Worm (Caenorhabditis elegans) whole organism, late embryonic: Measurements from ENCODE around the gene C44C10.12.

Source experiments
- C08G9.2 ChIP-seq: sonication (generic microtip); optimal IDR thresholded peaks from 2 replicates; lab custom pipeline; 2016; ENCODE audit warnings: mild to moderate bottlenecking, missing genetic modification characterization, moderate library complexity, missing compliant biosample characterization
- K09A11.1 ChIP-seq: sonication (generic microtip); optimal IDR thresholded peaks from 2 replicates; lab custom pipeline; 2017; ENCODE audit warnings: antibody characterized with exemption, mild to moderate bottlenecking, missing genetic modification characterization, missing compliant biosample characterization; ENCODE audit not compliant: insufficient read depth
- T23F11.4 ChIP-seq: fragments of 200-800 bp; sonication (Bioruptor generic); optimal IDR thresholded peaks from 2 replicates; lab custom pipeline; 2018; ENCODE audit warnings: mild to moderate bottlenecking, missing genetic modification characterization, missing compliant biosample characterization
- ahr-1 ChIP-seq: sonication (generic microtip); optimal IDR thresholded peaks from 2 replicates; lab custom pipeline; 2016; ENCODE audit warnings: missing genetic modification characterization, missing compliant biosample characterization
- ceh-19 ChIP-seq: fragments of 200-800 bp; sonication (Bioruptor generic); optimal IDR thresholded peaks from 2 replicates; lab custom pipeline; 2018; ENCODE audit warnings: mild to moderate bottlenecking, missing genetic modification characterization, missing compliant biosample characterization
- ceh-2 ChIP-seq: sonication (generic microtip); optimal IDR thresholded peaks from 2 replicates; lab custom pipeline; 2016; ENCODE audit warnings: missing genotype, missing genetic modification characterization, missing compliant biosample characterization
- ceh-24 ChIP-seq: sonication (generic microtip); optimal IDR thresholded peaks from 2 replicates; lab custom pipeline; 2016; ENCODE audit warnings: mild to moderate bottlenecking, missing genetic modification characterization, missing compliant biosample characterization
- ceh-31 ChIP-seq: sonication (generic microtip); optimal IDR thresholded peaks from 2 replicates; lab custom pipeline; 2016; ENCODE audit warnings: missing genetic modification characterization, missing compliant biosample characterization
- ceh-34 ChIP-seq: sonication (generic microtip); optimal IDR thresholded peaks from 2 replicates; lab custom pipeline; 2016; ENCODE audit warnings: mild to moderate bottlenecking, missing genetic modification characterization, missing compliant biosample characterization
- ceh-45 ChIP-seq: fragments of 200-800 bp; sonication (Bioruptor generic); IDR thresholded peaks from 2 replicates; pipeline ENCODE4 v1.3.6; 2022; ENCODE audit warnings: missing genetic modification reagents, missing genetic modification characterization, missing compliant biosample characterization
- ceh-6 ChIP-seq: fragments of 200-800 bp; sonication (Bioruptor generic); optimal IDR thresholded peaks from 2 replicates; lab custom pipeline; 2018; ENCODE audit warnings: mild to moderate bottlenecking, missing genetic modification characterization, missing compliant biosample characterization
- ceh-9 ChIP-seq: sonication (generic microtip); optimal IDR thresholded peaks from 2 replicates; lab custom pipeline; 2016; ENCODE audit warnings: mild to moderate bottlenecking, missing genetic modification characterization, inconsistent platforms, missing compliant biosample characterization
- che-1 ChIP-seq: sonication (generic microtip); optimal IDR thresholded peaks from 2 replicates; lab custom pipeline; 2016; ENCODE audit warnings: mild to moderate bottlenecking, missing genetic modification characterization, missing compliant biosample characterization
- dmd-4 ChIP-seq: sonication (generic microtip); optimal IDR thresholded peaks from 2 replicates; lab custom pipeline; 2016; ENCODE audit warnings: borderline replicate concordance, missing genetic modification characterization, missing compliant biosample characterization
- dve-1 ChIP-seq: sonication (generic microtip); optimal IDR thresholded peaks from 2 replicates; lab custom pipeline; 2017; ENCODE audit warnings: antibody characterized with exemption, mild to moderate bottlenecking, missing genetic modification characterization, missing compliant biosample characterization
- elt-2 ChIP-seq: sonication (generic microtip); optimal IDR thresholded peaks from 2 replicates; lab custom pipeline; 2016; ENCODE audit warnings: missing genetic modification reagents, missing genetic modification characterization, missing compliant biosample characterization
- elt-4 ChIP-seq: sonication (generic microtip); optimal IDR thresholded peaks from 2 replicates; lab custom pipeline; 2016; ENCODE audit warnings: missing genetic modification characterization, missing compliant biosample characterization
- ets-4 ChIP-seq: sonication (generic microtip); optimal IDR thresholded peaks from 2 replicates; lab custom pipeline; 2016; ENCODE audit warnings: missing genetic modification characterization, missing compliant biosample characterization
- fax-1 ChIP-seq: sonication (generic microtip); optimal IDR thresholded peaks from 2 replicates; lab custom pipeline; 2016; ENCODE audit warnings: missing genotype, missing genetic modification characterization, missing compliant biosample characterization
- fkh-6 ChIP-seq: sonication (generic microtip); optimal IDR thresholded peaks from 2 replicates; lab custom pipeline; 2016; ENCODE audit warnings: missing genetic modification characterization, missing compliant biosample characterization
- hlh-13 ChIP-seq: fragments of 200-800 bp; sonication (Bioruptor generic); optimal IDR thresholded peaks from 2 replicates; lab custom pipeline; 2018; ENCODE audit warnings: mild to moderate bottlenecking, missing genetic modification characterization, missing compliant biosample characterization
- hlh-15 ChIP-seq: sonication (generic microtip); optimal IDR thresholded peaks from 2 replicates; lab custom pipeline; 2016; ENCODE audit warnings: missing genetic modification characterization, missing compliant biosample characterization
- hlh-8 ChIP-seq: sonication (generic microtip); optimal IDR thresholded peaks from 2 replicates; lab custom pipeline; 2016; ENCODE audit warnings: missing genotype, missing genetic modification characterization, missing compliant biosample characterization
- lim-6 ChIP-seq: sonication (generic microtip); optimal IDR thresholded peaks from 2 replicates; lab custom pipeline; 2016; ENCODE audit warnings: missing genetic modification characterization, missing compliant biosample characterization
- lin-11 ChIP-seq: fragments of 200-800 bp; sonication (Bioruptor generic); optimal IDR thresholded peaks from 2 replicates; lab custom pipeline; 2018; ENCODE audit warnings: mild to moderate bottlenecking, missing genetic modification characterization, missing compliant biosample characterization
- nfya-1 ChIP-seq: sonication (generic microtip); optimal IDR thresholded peaks from 2 replicates; lab custom pipeline; 2017; ENCODE audit warnings: missing genetic modification characterization, mild to moderate bottlenecking, missing compliant biosample characterization, antibody characterized with exemption, moderate library complexity
- pha-4 ChIP-seq: fragments of 150-350 bp; optimal IDR thresholded peaks from 2 replicates; lab custom pipeline; 2018; ENCODE audit warnings: missing biosample characterization, missing genetic modification reagents, missing genetic modification characterization
- pqm-1 ChIP-seq: sonication (generic microtip); optimal IDR thresholded peaks from 2 replicates; lab custom pipeline; 2016; ENCODE audit warnings: missing genetic modification characterization, missing compliant biosample characterization
- rnt-1 ChIP-seq: sonication (generic microtip); optimal IDR thresholded peaks from 2 replicates; lab custom pipeline; 2016; ENCODE audit warnings: missing genetic modification characterization, missing compliant biosample characterization
- sdc-2 ChIP-seq: sonication (generic microtip); optimal IDR thresholded peaks from 2 replicates; lab custom pipeline; 2016; ENCODE audit warnings: missing genotype, missing genetic modification characterization, missing compliant biosample characterization
- sox-2 ChIP-seq: fragments of 200-800 bp; sonication (Bioruptor generic); IDR thresholded peaks from 2 replicates; pipeline ENCODE4 v1.3.6; 2022; ENCODE audit warnings: missing genetic modification reagents, missing genetic modification characterization, missing compliant biosample characterization
- syd-9 ChIP-seq: sonication (generic microtip); optimal IDR thresholded peaks from 2 replicates; lab custom pipeline; 2016; ENCODE audit warnings: mild to moderate bottlenecking, missing genetic modification characterization, moderate library complexity, missing compliant biosample characterization
- tbx-2 ChIP-seq: sonication (generic microtip); optimal IDR thresholded peaks from 2 replicates; lab custom pipeline; 2016; ENCODE audit warnings: missing genetic modification characterization, missing compliant biosample characterization
- tbx-7 ChIP-seq: sonication (generic microtip); optimal IDR thresholded peaks from 2 replicates; lab custom pipeline; 2016; ENCODE audit warnings: missing genotype, missing genetic modification characterization, missing compliant biosample characterization
- ttx-3 ChIP-seq: sonication (generic microtip); optimal IDR thresholded peaks from 2 replicates; lab custom pipeline; 2016; ENCODE audit warnings: missing genetic modification reagents, missing genetic modification characterization, missing compliant biosample characterization
- unc-3 ChIP-seq, 2 experiments: fragments of 200-800 bp in 1 of 2; sonication (Bioruptor generic) in 1 of 2; sonication (generic microtip) in 1 of 2; conservative IDR thresholded peaks in 1 of 2; optimal IDR thresholded peaks in 1 of 2; 2 replicates each; pipeline versions ENCODE4 v1.3.6 to Lab custom; 2016 to 2022; ENCODE audit warnings: missing compliant biosample characterization in 2 of 2, missing genetic modification characterization in 2 of 2, missing genetic modification reagents in 1 of 2
- unc-42 ChIP-seq: sonication (generic microtip); optimal IDR thresholded peaks from 2 replicates; lab custom pipeline; 2016; ENCODE audit warnings: missing genotype, missing genetic modification characterization, missing compliant biosample characterization
- unc-55 ChIP-seq: sonication (generic microtip); optimal IDR thresholded peaks from 2 replicates; lab custom pipeline; 2017; ENCODE audit warnings: missing biosample characterization, missing genetic modification reagents, missing genetic modification characterization
- unc-86 ChIP-seq: sonication (generic microtip); optimal IDR thresholded peaks from 2 replicates; lab custom pipeline; 2016; ENCODE audit warnings: missing genetic modification characterization, missing compliant biosample characterization
- ztf-16 ChIP-seq: sonication (generic microtip); optimal IDR thresholded peaks from 2 replicates; lab custom pipeline; 2017; ENCODE audit warnings: missing genetic modification characterization, missing compliant biosample characterization

The C44C10.12 gene

ce11 chrX:11687836-11688319 is 8.9 kb upstream of the C44C10.12 start, which contains the start of gene C44C10.7:
Gene C44C10.7 (minus strand): TSS chrX:11688269.
- TF ChIP-seq ceh-34 (tag; lab: Kevin White, UChicago), result no peak
- no peak for TF ChIP-seq lim-6
- TF ChIP-seq, all 69 proteins: peak for 0

DNA sequence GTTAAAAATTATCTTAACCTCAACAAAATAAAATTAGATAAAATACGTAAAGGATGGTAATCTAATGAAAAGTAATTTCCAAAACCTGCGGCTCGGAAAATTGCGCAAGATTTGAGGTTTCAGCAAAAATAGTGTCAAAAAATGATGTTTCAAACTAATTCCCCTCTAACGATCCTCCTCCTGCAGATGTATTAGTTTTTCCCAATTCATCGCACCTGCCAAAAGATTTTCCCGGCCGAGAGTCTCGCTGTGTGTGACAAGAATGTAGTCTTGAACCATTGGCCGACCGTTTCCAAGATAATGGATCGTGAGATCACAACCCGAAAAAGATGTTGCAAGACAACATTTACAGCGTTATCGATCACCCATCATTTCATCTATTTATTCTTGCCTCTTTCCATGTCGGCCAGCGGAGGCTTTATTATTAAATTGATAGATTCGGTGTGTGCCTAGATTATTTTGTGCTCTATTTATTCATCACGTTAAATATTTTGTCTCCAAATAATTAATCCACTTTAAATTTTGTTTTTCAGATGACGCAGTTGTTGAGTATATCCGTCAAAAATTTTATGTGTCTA is 6.7 kb upstream of the C44C10.12 start, which contains the start of the genes C44C10.10 and C44C10.5:
Gene C44C10.10, plus strand, starts transcription at position 301 of the 578 bp plus-strand sequence.
Gene C44C10.5, plus strand, starts transcription at position 528 of the 578 bp plus-strand sequence.
- TF ChIP-seq tbx-2 (tag; lab: Kevin White, UChicago), result no peak
- no peak for TF ChIP-seq hlh-13 (GFP tag; lab: Kevin White, UChicago)
- no peak for TF ChIP-seq ceh-19 (GFP tag; lab: Kevin White, UChicago)
- no peak for TF ChIP-seq K09A11.1
- no peak for TF ChIP-seq fkh-6 (tag; lab: Kevin White, UChicago)
- TF ChIP-seq ceh-45 (GFP tag; lab: Robert Waterston, UW), result no peak
- TF ChIP-seq sox-2 (GFP tag; lab: Robert Waterston, UW), result no peak
- no peak for TF ChIP-seq T23F11.4 (GFP tag; lab: Kevin White, UChicago)
- no peak for TF ChIP-seq hlh-15 (tag; lab: Kevin White, UChicago)

DNA sequence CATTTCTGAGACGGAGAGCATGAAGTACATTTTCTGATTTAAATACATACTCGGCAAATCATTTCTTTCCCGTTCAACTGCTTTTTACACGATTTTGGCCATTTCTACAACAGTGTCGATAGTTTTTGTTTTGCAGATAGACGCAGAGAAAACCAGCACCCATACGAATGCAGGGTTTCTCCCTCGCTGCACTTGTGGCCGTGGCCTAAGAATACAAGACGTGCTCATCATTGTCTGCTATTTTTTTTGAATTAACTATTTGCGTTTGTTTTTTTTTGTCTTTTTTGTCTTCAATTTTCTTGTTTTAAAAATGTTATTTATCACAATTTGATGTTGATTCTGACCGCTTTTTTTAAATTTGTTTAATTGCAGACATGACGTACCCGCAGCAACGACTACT is 3.7 kb upstream of the C44C10.12 start, which contains the start of gene smcl-1:
Gene smcl-1, plus strand, starts transcription at position 373 of the 400 bp plus-strand sequence.
- TF ChIP-seq elt-4, result no peak
- peak; percentile 57 for TF ChIP-seq tbx-2 (tag; lab: Kevin White, UChicago)
- no peak for TF ChIP-seq tbx-7 (tag; lab: Kevin White, UChicago)
- peak; percentile 74 for TF ChIP-seq ceh-31 (tag; lab: Kevin White, UChicago)
- TF ChIP-seq sox-2 (GFP tag; lab: Robert Waterston, UW), result no peak
- no peak for TF ChIP-seq che-1 (tag; lab: Kevin White, UChicago)
- peak; percentile 56 for TF ChIP-seq ceh-2
- TF ChIP-seq ahr-1 (tag; lab: Kevin White, UChicago), result no peak
- TF ChIP-seq ets-4 (tag; lab: Kevin White, UChicago), result peak; percentile 42
- no peak for TF ChIP-seq dmd-4 (tag; lab: Kevin White, UChicago)
- no peak for TF ChIP-seq K09A11.1
- TF ChIP-seq unc-55, result no peak
- peak; percentile 3 for TF ChIP-seq sdc-2
- TF ChIP-seq unc-3 (GFP tag; conservative IDR thresholded peaks at IDR 0.05; lab: Robert Waterston, UW), result no peak
- no peak for TF ChIP-seq unc-3 (tag; optimal IDR thresholded peaks at IDR 0.05; lab: Kevin White, UChicago)
- TF ChIP-seq dve-1 (tag; lab: Kevin White, UChicago), result no peak
- no peak for TF ChIP-seq hlh-8 (tag; lab: Kevin White, UChicago)
- no peak for TF ChIP-seq rnt-1 (tag; lab: Kevin White, UChicago)
- no peak for TF ChIP-seq ttx-3 (tag; lab: Kevin White, UChicago)
- peak; percentile 42 for TF ChIP-seq C08G9.2 (tag; lab: Kevin White, UChicago)
- no peak for TF ChIP-seq ceh-6
- TF ChIP-seq syd-9 (tag; lab: Kevin White, UChicago), result no peak
- no peak for TF ChIP-seq ceh-9 (tag; lab: Kevin White, UChicago)
- peak; percentile 41 for TF ChIP-seq nfya-1 (tag; lab: Kevin White, UChicago)
- no peak for TF ChIP-seq elt-2 (tag; lab: Kevin White, UChicago)
- TF ChIP-seq lim-6, result no peak
- TF ChIP-seq unc-86 (tag; lab: Kevin White, UChicago), result no peak
- TF ChIP-seq ceh-24, result no peak
- no peak for TF ChIP-seq fkh-6 (tag; lab: Kevin White, UChicago)
- TF ChIP-seq, all 69 proteins: peak for 7

- TF ChIP-seq pqm-1 (tag; lab: Kevin White, UChicago) (no peak), ztf-16 (no peak), K09A11.1 (no peak), unc-42 (tag; lab: Kevin White, UChicago) (no peak), fax-1 (no peak), sox-2 (GFP tag; lab: Robert Waterston, UW) (no peak), lin-11 (tag; lab: Kevin White, UChicago) (no peak), ceh-6 (no peak), ttx-3 (tag; lab: Kevin White, UChicago) (no peak), pha-4 (tag; lab: Kevin White, UChicago) (no peak), ceh-31 (tag; lab: Kevin White, UChicago) (no peak)
These were observed 3.5 kb downstream of the C44C10.12 start, which contains the start of gene C44C10.15 for ce11 chrX:11700263-11700662. Gene C44C10.15 (minus strand): TSS chrX:11700363.
